Fruit fly (Drosophila melanogaster) whole organism, adult: Measurements from ENCODE around the gene Rh7.

Experiments used
- Mnt ChIP-seq: fragments of 200-800 bp; sonication (Bioruptor generic); optimal IDR thresholded peaks from 2 replicates; lab custom pipeline; 2016; ENCODE audit warnings: missing biosample characterization, mild to moderate bottlenecking, missing genetic modification characterization
- cnc ChIP-seq, 2 experiments: fragments of >200 bp; optimal IDR thresholded peaks; 2 replicates each; lab custom pipeline; 2017

DNA sequence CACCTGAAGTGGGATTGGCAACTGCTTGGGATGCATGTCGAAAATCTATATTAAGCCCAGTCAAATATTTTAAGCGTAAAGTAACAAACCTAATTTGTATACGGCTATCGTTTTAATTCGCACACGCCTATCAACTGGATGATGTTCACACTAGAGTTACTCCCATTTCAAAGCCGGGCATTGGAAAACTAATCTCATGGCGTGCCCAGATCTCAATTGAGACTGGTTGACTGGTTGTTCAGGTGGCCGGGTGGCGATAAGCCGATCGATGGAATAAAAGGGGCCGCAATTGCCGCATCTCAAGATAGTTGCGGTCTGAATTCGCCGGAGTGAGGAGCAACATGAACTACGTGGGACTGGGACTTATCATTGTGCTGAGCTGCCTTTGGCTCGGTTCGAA lies 13.2 kb upstream of the Rh7 start, which contains the start of gene Est-6:
- TF ChIP-seq cnc (optimal IDR thresholded peaks at IDR 0.05; lab: Kevin White, UChicago) (no peak), Mnt (GFP tag; lab: Kevin White, UChicago) (no peak)
